Fruit fly (Drosophila melanogaster): ENCODE measurements around the gene CG42371.
A peak's percentile ranks its signal among the peaks of the same experiment; 100 is the strongest.

The CG42371 gene

DNA sequence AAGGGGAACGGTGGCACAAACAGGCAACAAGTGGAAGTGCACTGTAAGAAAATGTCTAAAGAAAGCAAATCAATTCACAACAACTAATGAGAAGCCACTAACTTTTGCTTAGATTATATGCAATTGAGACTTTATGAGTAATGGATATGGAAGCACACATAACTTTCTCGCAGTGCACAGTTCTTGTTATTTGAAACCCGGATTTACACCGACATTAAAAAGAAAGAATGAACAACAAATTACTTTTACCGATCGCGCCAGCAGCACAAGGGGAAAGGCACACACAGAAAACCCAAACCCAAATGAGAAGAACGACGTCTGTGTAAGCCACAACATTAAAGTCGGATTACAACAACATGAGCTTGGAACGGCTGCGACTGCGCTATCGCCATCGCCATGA, 27.9 kb downstream of the CG42371 start (continued):
- TF ChIP-seq Atf6 (GFP tag; IDR thresholded peaks at IDR 0.05) (no peak), dimm (GFP tag; IDR thresholded peaks at IDR 0.05) (no peak), salm (tag; optimal IDR thresholded peaks at IDR 0.05) (no peak), CG2202 (tag; optimal IDR thresholded peaks at IDR 0.05) (peak; percentile 88), CG1647 (GFP tag; optimal IDR thresholded peaks at IDR 0.05) (no peak), CG10209 (GFP tag; optimal IDR thresholded peaks at IDR 0.05) (peak; percentile 67), Neu2 (GFP tag; optimal IDR thresholded peaks at IDR 0.05; ENCODE audit: borderline replicate concordance) (no peak), sima (GFP tag; optimal IDR thresholded peaks at IDR 0.05) (no peak), Sin3A (optimal IDR thresholded peaks at IDR 0.05) (no peak), Ets97D (GFP tag; optimal IDR thresholded peaks at IDR 0.05) (peak; percentile 19), HLH3B (GFP tag; IDR thresholded peaks at IDR 0.05) (peak; percentile 51; the same call in 1 of the 2 replicates), otp (GFP tag; IDR thresholded peaks at IDR 0.05) (peak; percentile 70; the same call in 2 of the 3 replicates), bowl (GFP tag; IDR thresholded peaks at IDR 0.05) (no peak), Adf1 (GFP tag; IDR thresholded peaks at IDR 0.05) (no peak), gce (GFP tag; IDR thresholded peaks at IDR 0.05) (no peak), z (GFP tag; IDR thresholded peaks at IDR 0.05) (no peak), sr (GFP tag; IDR thresholded peaks at IDR 0.05) (no peak), CG12391 (tag; optimal IDR thresholded peaks at IDR 0.05) (peak; percentile 77), CG1832 (GFP tag; optimal IDR thresholded peaks at IDR 0.05) (no peak), CG17568 (GFP tag; optimal IDR thresholded peaks at IDR 0.05) (peak; percentile 14), sisA (GFP tag; IDR thresholded peaks at IDR 0.05) (peak; percentile 79), CG17829 (tag; optimal IDR thresholded peaks at IDR 0.05) (peak; percentile 88), CG18262 (tag; optimal IDR thresholded peaks at IDR 0.05) (peak; percentile 90), CTCF (GFP tag; optimal IDR thresholded peaks at IDR 0.05) (no peak), Usf (GFP tag; optimal IDR thresholded peaks at IDR 0.05) (peak; percentile 41), CG4730 (GFP tag; IDR thresholded peaks at IDR 0.05) (0 out of 2 replicates have a peak, but pooled peaks have one; percentile 21), CG17612 (GFP tag; IDR thresholded peaks at IDR 0.05) (no peak), wor (GFP tag; IDR thresholded peaks at IDR 0.05) (no peak), amos (GFP tag; IDR thresholded peaks at IDR 0.05; ENCODE audit: partially characterized antibody) (0 out of 2 replicates have a peak, but pooled peaks have one; percentile 9), vvl (GFP tag; IDR thresholded peaks at IDR 0.05) (peak; percentile 66), scrt (GFP tag; optimal IDR thresholded peaks at IDR 0.05) (peak; percentile 23), Opbp (GFP tag; IDR thresholded peaks at IDR 0.05; ENCODE audit: partially characterized antibody) (no peak), CG6683 (GFP tag; optimal IDR thresholded peaks at IDR 0.05) (no peak), CG15601 (tag; optimal IDR thresholded peaks at IDR 0.05) (peak; percentile 83), PHDP (tag; optimal IDR thresholded peaks at IDR 0.05) (peak; percentile 36), ems (GFP tag; optimal IDR thresholded peaks at IDR 0.05) (peak; percentile 13), Fer3 (tag; optimal IDR thresholded peaks at IDR 0.05) (no peak), tup (GFP tag; optimal IDR thresholded peaks at IDR 0.05) (peak; percentile 14), lmd (GFP tag; IDR thresholded peaks at IDR 0.05) (peak; percentile 53), dati (GFP tag; IDR thresholded peaks at IDR 0.05) (no peak), CG8924 (tag; optimal IDR thresholded peaks at IDR 0.05) (peak; percentile 69), CoRest (tag; optimal IDR thresholded peaks at IDR 0.05) (peak; percentile 68), lab (GFP tag; optimal IDR thresholded peaks at IDR 0.05) (peak; percentile 19), wek (GFP tag; optimal IDR thresholded peaks at IDR 0.05) (no peak), CG1024 (GFP tag; IDR thresholded peaks at IDR 0.05) (peak; percentile 47; the same call in 1 of the 2 replicates), hth (optimal IDR thresholded peaks at IDR 0.05) (no peak), CrebB (tag; optimal IDR thresholded peaks at IDR 0.05) (no peak), CG1603 (tag; optimal IDR thresholded peaks at IDR 0.05) (peak; percentile 88), CG3407 (GFP tag; optimal IDR thresholded peaks at IDR 0.05) (peak; percentile 76), Hand (GFP tag; optimal IDR thresholded peaks at IDR 0.05) (no peak), Hey (tag; optimal IDR thresholded peaks at IDR 0.05) (no peak), CG15514 (GFP tag; optimal IDR thresholded peaks at IDR 0.05) (no peak)

All from whole organism, embryonic.